Worm (Caenorhabditis elegans) whole organism, midembryonic: ENCODE measurements around the gene H04D03.7.

Experiments
- T22C8.4 ChIP-seq: fragments of 200-800 bp; sonication (Bioruptor generic); IDR thresholded peaks from 2 replicates; pipeline ENCODE4 v1.3.6; 2022; ENCODE audit warnings: missing genetic modification characterization, missing compliant biosample characterization
- cog-1 ChIP-seq: sonication (generic microtip); optimal IDR thresholded peaks from 2 replicates; lab custom pipeline; 2016; ENCODE audit warnings: missing genetic modification characterization, missing compliant biosample characterization
- flt-1 ChIP-seq: fragments of 200-800 bp; sonication (Bioruptor generic); IDR thresholded peaks from 2 replicates; pipeline ENCODE4 v1.3.6; 2022; ENCODE audit warnings: missing genetic modification characterization, missing compliant biosample characterization
- klf-2 ChIP-seq: fragments of 200-800 bp; sonication (Bioruptor generic); conservative IDR thresholded peaks from 2 replicates; pipeline ENCODE4 v1.3.6; 2022; ENCODE audit warnings: missing genetic modification reagents, missing genetic modification characterization, missing compliant biosample characterization
- med-1 ChIP-seq: sonication (generic microtip); optimal IDR thresholded peaks from 2 replicates; lab custom pipeline; 2017; ENCODE audit warnings: missing genetic modification characterization, mild to moderate bottlenecking, missing compliant biosample characterization, antibody characterized with exemption, missing genetic modification reagents; ENCODE audit not compliant: insufficient read depth
- tab-1 ChIP-seq: fragments of 200-800 bp; sonication (Bioruptor generic); IDR thresholded peaks from 2 replicates; pipeline ENCODE4 v1.3.6; 2022; ENCODE audit warnings: missing genetic modification characterization, missing compliant biosample characterization
- ztf-23 ChIP-seq: fragments of 200-800 bp; sonication (Bioruptor generic); IDR thresholded peaks from 2 replicates; pipeline ENCODE4 v1.3.6; 2022; ENCODE audit warnings: missing genetic modification reagents, missing genetic modification characterization, missing compliant biosample characterization

ce11 chrIII:10432104-10432503, 14.5 kb downstream of the H04D03.7 start:
- TF ChIP-seq T22C8.4 (GFP tag; lab: Robert Waterston, UW) (peak; percentile 51; the same call in 1 of the 2 replicates), flt-1 (GFP tag; lab: Robert Waterston, UW) (peak; percentile 83), med-1 (no peak), ztf-23 (GFP tag; lab: Robert Waterston, UW) (peak; percentile 71; the same call in 1 of the 2 replicates), cog-1 (tag; lab: Kevin White, UChicago) (peak; percentile 52), tab-1 (GFP tag; lab: Robert Waterston, UW) (peak; percentile 79), klf-2 (no peak; the same call in 1 of the 2 replicates)
